Worm (Caenorhabditis elegans): Measurements from ENCODE around the gene clic-1.

DNA sequence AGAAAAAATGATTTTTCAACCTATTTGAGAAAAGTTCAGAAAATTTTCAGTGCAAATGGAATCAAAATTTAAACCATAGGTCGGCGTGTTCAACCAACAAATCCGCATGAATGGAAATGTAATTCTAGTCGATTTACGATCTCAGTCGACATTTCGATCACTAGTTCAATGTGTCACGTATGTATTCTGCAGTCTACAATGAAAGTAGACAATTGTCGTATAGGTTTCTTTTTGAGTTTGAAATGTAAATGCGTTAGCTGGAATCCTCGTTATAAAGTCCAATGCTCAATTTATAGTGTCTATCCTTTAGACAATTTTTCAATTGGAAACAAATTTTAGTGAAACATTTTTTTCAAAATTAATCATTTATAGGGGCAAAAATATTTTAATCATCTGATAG lies 18.7 kb downstream of the clic-1 start, which contains the start of gene ZK105.12:
- no peak for TF ChIP-seq cebp-2 (GFP tag; IDR thresholded peaks at IDR 0.05)
- no peak for TF ChIP-seq ets-4 (GFP tag; optimal IDR thresholded peaks at IDR 0.05)
- TF ChIP-seq ztf-3 (GFP tag; optimal IDR thresholded peaks at IDR 0.05), result no peak
- no peak for TF ChIP-seq atf-7 (tag; optimal IDR thresholded peaks at IDR 0.05)
- TF ChIP-seq T07F8.4 (tag; optimal IDR thresholded peaks at IDR 0.05), result no peak
- no peak for TF ChIP-seq nhr-179 (tag; optimal IDR thresholded peaks at IDR 0.05)
- TF ChIP-seq ama-1 (optimal IDR thresholded peaks at IDR 0.05), result no peak
- TF ChIP-seq ama-1 (GFP tag; optimal IDR thresholded peaks at IDR 0.05), result no peak
- TF ChIP-seq bed-1 (GFP tag; IDR thresholded peaks at IDR 0.05), result no peak
- TF ChIP-seq ceh-79 (tag; optimal IDR thresholded peaks at IDR 0.05), result no peak
- no peak for TF ChIP-seq dpl-1 (GFP tag; optimal IDR thresholded peaks at IDR 0.05)
- TF ChIP-seq hrde-1 (tag; optimal IDR thresholded peaks at IDR 0.05; ENCODE audit: borderline replicate concordance), result no peak
